Worm (Caenorhabditis elegans) whole organism, L2 larva: ENCODE results near the gene cdk-1.

ENCODE experiments used
- C34F6.9 ChIP-seq: fragments of 150-350 bp; optimal IDR thresholded peaks from 2 replicates; lab custom pipeline; 2014; ENCODE audit warnings: missing biosample characterization, missing genetic modification characterization
- F13H6.1 ChIP-seq: sonication (generic microtip); optimal IDR thresholded peaks from 2 replicates; lab custom pipeline; 2016; ENCODE audit warnings: missing genetic modification characterization, missing compliant biosample characterization
- R02D3.7 ChIP-seq: fragments of 150-350 bp; optimal IDR thresholded peaks from 2 replicates; lab custom pipeline; 2014; ENCODE audit warnings: missing biosample characterization, missing genetic modification characterization
- Y55F3AM.14 ChIP-seq: fragments of 200-800 bp; sonication (Bioruptor generic); optimal IDR thresholded peaks from 2 replicates; lab custom pipeline; 2018; ENCODE audit warnings: mild to moderate bottlenecking, missing genetic modification characterization, missing compliant biosample characterization
- ZK546.5 ChIP-seq: sonication (generic microtip); optimal IDR thresholded peaks from 2 replicates; lab custom pipeline; 2017; ENCODE audit warnings: missing biosample characterization, missing genetic modification characterization
- alr-1 ChIP-seq: fragments of 150-350 bp; optimal IDR thresholded peaks from 2 replicates; lab custom pipeline; 2014; ENCODE audit warnings: missing biosample characterization, missing genetic modification characterization
- aly-2 ChIP-seq: fragments of 150-350 bp; optimal IDR thresholded peaks from 2 replicates; lab custom pipeline; 2014; ENCODE audit warnings: missing biosample characterization, missing genetic modification characterization
- ama-1 ChIP-seq: fragments of 150-350 bp; optimal IDR thresholded peaks from 2 replicates; lab custom pipeline; 2018; ENCODE audit warnings: inconsistent platforms
- blmp-1 ChIP-seq: sonication (generic microtip); optimal IDR thresholded peaks from 2 replicates; lab custom pipeline; 2017; ENCODE audit warnings: missing genetic modification characterization, mild to moderate bottlenecking, missing compliant biosample characterization, antibody characterized with exemption, moderate library complexity; ENCODE audit not compliant: insufficient read depth
- ceh-16 ChIP-seq: fragments of 150-350 bp; optimal IDR thresholded peaks from 2 replicates; lab custom pipeline; 2014; ENCODE audit warnings: missing biosample characterization, missing genetic modification characterization
- ceh-82 ChIP-seq: fragments of 150-350 bp; optimal IDR thresholded peaks from 2 replicates; lab custom pipeline; 2014; ENCODE audit warnings: missing biosample characterization, missing genetic modification characterization
- crh-2 ChIP-seq: sonication (generic microtip); optimal IDR thresholded peaks from 2 replicates; lab custom pipeline; 2017; ENCODE audit warnings: missing biosample characterization, missing genetic modification characterization
- dmd-4 ChIP-seq: sonication (generic microtip); optimal IDR thresholded peaks from 2 replicates; lab custom pipeline; 2017; ENCODE audit warnings: missing biosample characterization, missing genetic modification characterization
- egl-27 ChIP-seq: sonication (generic microtip); optimal IDR thresholded peaks from 3 replicates; lab custom pipeline; 2017; ENCODE audit warnings: missing biosample characterization, missing genetic modification reagents, missing genetic modification characterization
- elt-1 ChIP-seq: fragments of 150-350 bp; optimal IDR thresholded peaks from 2 replicates; lab custom pipeline; 2014; ENCODE audit warnings: missing biosample characterization, missing genetic modification characterization
- elt-3 ChIP-seq: sonication (generic microtip); optimal IDR thresholded peaks from 2 replicates; lab custom pipeline; 2017; ENCODE audit warnings: missing biosample characterization, missing genetic modification characterization
- fos-1 ChIP-seq: fragments of 150-350 bp; optimal IDR thresholded peaks from 2 replicates; lab custom pipeline; 2014; ENCODE audit warnings: missing biosample characterization, missing genetic modification characterization
- gmeb-1 ChIP-seq: fragments of 150-350 bp; optimal IDR thresholded peaks from 2 replicates; lab custom pipeline; 2014; ENCODE audit warnings: missing biosample characterization, missing genetic modification characterization
- lin-11 ChIP-seq: fragments of 150-350 bp; sonication (generic microtip); optimal IDR thresholded peaks from 2 replicates; lab custom pipeline; 2014; ENCODE audit warnings: missing biosample characterization, missing genetic modification characterization, inconsistent platforms, mixed read lengths
- lin-13 ChIP-seq: fragments of 150-350 bp; optimal IDR thresholded peaks from 2 replicates; lab custom pipeline; 2014; ENCODE audit warnings: missing biosample characterization, missing genetic modification reagents, missing genetic modification characterization
- lin-39 ChIP-seq: fragments of 150-350 bp; optimal IDR thresholded peaks from 2 replicates; lab custom pipeline; 2014; ENCODE audit warnings: missing biosample characterization, missing genetic modification reagents, missing genetic modification characterization
- lsy-2 ChIP-seq, 2 experiments: fragments of 150-350 bp in 1 of 2; sonication (generic microtip) in 1 of 2; optimal IDR thresholded peaks; 2 replicates each; lab custom pipeline; 2014 to 2017; ENCODE audit warnings: missing biosample characterization in 2 of 2, missing genetic modification characterization in 2 of 2
- mab-5 ChIP-seq: fragments of 150-350 bp; optimal IDR thresholded peaks from 2 replicates; lab custom pipeline; 2014; ENCODE audit warnings: missing biosample characterization, missing genetic modification characterization
- mbf-1 ChIP-seq: sonication (generic microtip); optimal IDR thresholded peaks from 2 replicates; lab custom pipeline; 2017; ENCODE audit warnings: missing biosample characterization, missing genetic modification characterization
- mdl-1 ChIP-seq, 2 experiments: fragments of 150-350 bp in 1 of 2; sonication (generic microtip) in 1 of 2; optimal IDR thresholded peaks; 2 replicates each; lab custom pipeline; 2017; ENCODE audit warnings: missing biosample characterization in 2 of 2, missing genetic modification characterization in 2 of 2
- nhr-10 ChIP-seq: sonication (generic microtip); optimal IDR thresholded peaks from 2 replicates; lab custom pipeline; 2017; ENCODE audit warnings: missing biosample characterization, missing genetic modification characterization
- nhr-11 ChIP-seq: fragments of 150-350 bp; optimal IDR thresholded peaks from 2 replicates; lab custom pipeline; 2014; ENCODE audit warnings: missing biosample characterization, missing genetic modification characterization
- nhr-12 ChIP-seq: fragments of 150-350 bp; optimal IDR thresholded peaks from 2 replicates; lab custom pipeline; 2014; ENCODE audit warnings: missing biosample characterization, missing genetic modification characterization
- nhr-129 ChIP-seq: fragments of 150-350 bp; optimal IDR thresholded peaks from 2 replicates; lab custom pipeline; 2014; ENCODE audit warnings: missing biosample characterization, missing genetic modification characterization
- nhr-21 ChIP-seq: fragments of 150-350 bp; optimal IDR thresholded peaks from 2 replicates; lab custom pipeline; 2014; ENCODE audit warnings: missing biosample characterization, missing genetic modification characterization
- nhr-23 ChIP-seq: fragments of 150-350 bp; optimal IDR thresholded peaks from 2 replicates; lab custom pipeline; 2014; ENCODE audit warnings: missing biosample characterization, missing genetic modification reagents, missing genetic modification characterization
- nhr-237 ChIP-seq: fragments of 150-350 bp; optimal IDR thresholded peaks from 2 replicates; lab custom pipeline; 2014; ENCODE audit warnings: missing biosample characterization, missing genetic modification characterization
- nhr-25 ChIP-seq: fragments of 150-350 bp; sonication (generic microtip); optimal IDR thresholded peaks from 3 replicates; lab custom pipeline; 2014; ENCODE audit warnings: missing biosample characterization, missing genetic modification characterization
- nhr-6 ChIP-seq: fragments of 150-350 bp; optimal IDR thresholded peaks from 2 replicates; lab custom pipeline; 2014; ENCODE audit warnings: missing biosample characterization, missing genetic modification characterization
- nhr-77 ChIP-seq: fragments of 150-350 bp; optimal IDR thresholded peaks from 2 replicates; lab custom pipeline; 2014; ENCODE audit warnings: missing biosample characterization, missing genetic modification characterization
- peb-1 ChIP-seq: fragments of 150-350 bp; optimal IDR thresholded peaks from 2 replicates; lab custom pipeline; 2014; ENCODE audit warnings: missing biosample characterization, missing genetic modification characterization
- sem-4 ChIP-seq: fragments of 150-350 bp; optimal IDR thresholded peaks from 2 replicates; lab custom pipeline; 2014; ENCODE audit warnings: missing biosample characterization, missing genetic modification reagents, missing genetic modification characterization
- skn-1 ChIP-seq: sonication (generic microtip); optimal IDR thresholded peaks from 2 replicates; lab custom pipeline; 2017; ENCODE audit warnings: missing biosample characterization, missing genetic modification characterization
- sma-3 ChIP-seq: sonication (generic microtip); optimal IDR thresholded peaks from 2 replicates; lab custom pipeline; 2016; ENCODE audit warnings: missing genetic modification reagents, missing genetic modification characterization, missing compliant biosample characterization
- sma-9 ChIP-seq, 2 experiments: fragments of 150-350 bp in 1 of 2; sonication (generic microtip) in 1 of 2; optimal IDR thresholded peaks; 2 replicates each; lab custom pipeline; 2014 to 2016; ENCODE audit warnings: missing genetic modification characterization in 2 of 2, mild to moderate bottlenecking in 1 of 2, missing biosample characterization in 1 of 2, missing compliant biosample characterization in 1 of 2, missing genetic modification reagents in 1 of 2, moderate library complexity in 1 of 2
- snpc-4 ChIP-seq: fragments of 150-350 bp; optimal IDR thresholded peaks from 2 replicates; lab custom pipeline; 2014; ENCODE audit warnings: missing biosample characterization, missing genetic modification characterization
- unc-39 ChIP-seq: fragments of 150-350 bp; optimal IDR thresholded peaks from 2 replicates; lab custom pipeline; 2014; ENCODE audit warnings: missing biosample characterization, missing genetic modification characterization
- unc-55 ChIP-seq: fragments of 150-350 bp; sonication (generic microtip); optimal IDR thresholded peaks from 3 replicates; lab custom pipeline; 2014; ENCODE audit warnings: missing biosample characterization, missing genetic modification reagents, missing genetic modification characterization
- unc-62 ChIP-seq: fragments of 150-350 bp; optimal IDR thresholded peaks from 2 replicates; lab custom pipeline; 2014; ENCODE audit warnings: missing biosample characterization, missing genetic modification reagents, missing genetic modification characterization
- zag-1 ChIP-seq: fragments of 150-350 bp; optimal IDR thresholded peaks from 2 replicates; lab custom pipeline; 2014; ENCODE audit warnings: missing biosample characterization, missing genetic modification characterization
- ztf-1 ChIP-seq: fragments of 200-800 bp; sonication (Bioruptor generic); conservative IDR thresholded peaks from 2 replicates; pipeline ENCODE4 v1.3.6; 2022; ENCODE audit warnings: missing genetic modification characterization, missing compliant biosample characterization
- ztf-11 ChIP-seq: sonication (generic microtip); optimal IDR thresholded peaks from 2 replicates; lab custom pipeline; 2017; ENCODE audit warnings: missing biosample characterization, missing genetic modification characterization
- ztf-4 ChIP-seq: fragments of 150-350 bp; optimal IDR thresholded peaks from 2 replicates; lab custom pipeline; 2014; ENCODE audit warnings: missing biosample characterization, missing genetic modification characterization

Gene cdk-1

DNA sequence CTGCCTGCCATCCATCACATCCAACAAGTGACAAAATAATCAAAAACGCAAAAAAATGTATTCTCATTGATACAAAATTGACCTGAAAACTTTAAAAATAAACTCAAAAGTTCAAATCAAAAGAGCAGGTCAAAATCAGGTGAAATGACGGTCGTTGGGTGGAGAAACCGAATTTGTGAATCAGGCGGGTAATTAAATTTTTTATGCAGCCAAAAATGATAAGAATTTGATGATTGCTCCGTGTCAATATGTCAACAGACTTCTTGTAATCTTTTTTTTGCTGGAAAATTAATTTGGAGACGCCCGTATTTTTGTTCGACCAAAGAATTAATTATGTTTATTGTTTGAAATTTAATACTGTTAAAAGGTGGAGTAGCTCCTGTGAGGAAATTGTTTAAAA, 33.4 kb upstream of the cdk-1 start, which contains the start of gene ncx-6:
ncx-6 (minus strand) TSS at position 88 of the 400 bp plus-strand sequence.
- TF ChIP-seq zag-1 (tag; lab: Kevin White, UChicago) (no peak), R02D3.7 (tag; lab: Kevin White, UChicago) (no peak), fos-1 (peak; percentile 12), lin-13 (no peak), unc-62 (no peak)

DNA sequence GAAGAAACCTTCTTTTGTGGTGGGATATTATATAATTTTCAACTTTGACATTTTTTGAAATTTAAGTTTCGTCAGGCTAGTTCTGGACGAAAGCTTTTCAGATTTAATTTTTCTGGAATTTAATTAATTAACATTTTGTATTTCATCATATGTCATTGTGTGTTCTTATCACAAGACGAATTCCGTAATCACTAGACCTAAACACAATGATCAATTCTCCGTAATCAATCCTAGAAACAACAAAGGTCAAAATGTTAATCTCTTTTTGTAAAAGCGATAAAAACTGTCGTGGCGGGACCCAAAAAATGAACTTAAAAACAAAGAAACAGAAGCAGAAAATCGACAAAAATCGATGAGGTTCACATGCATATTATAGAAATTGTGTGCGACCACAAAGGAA, 32.5 kb upstream of the cdk-1 start:
- peak; percentile 36 for TF ChIP-seq fos-1
- no peak for TF ChIP-seq unc-55 (GFP tag; lab: Kevin White, UChicago)
- peak; percentile 47 for TF ChIP-seq sma-9 (GFP tag; optimal IDR thresholded peaks at IDR 0.05; lab: Kevin White, UChicago)
- TF ChIP-seq sma-9 (tag; optimal IDR thresholded peaks at IDR 0.05; lab: Kevin White, UChicago), result no peak
- TF ChIP-seq crh-2, result peak; percentile 4
- TF ChIP-seq mbf-1 (tag; lab: Kevin White, UChicago), result no peak

DNA sequence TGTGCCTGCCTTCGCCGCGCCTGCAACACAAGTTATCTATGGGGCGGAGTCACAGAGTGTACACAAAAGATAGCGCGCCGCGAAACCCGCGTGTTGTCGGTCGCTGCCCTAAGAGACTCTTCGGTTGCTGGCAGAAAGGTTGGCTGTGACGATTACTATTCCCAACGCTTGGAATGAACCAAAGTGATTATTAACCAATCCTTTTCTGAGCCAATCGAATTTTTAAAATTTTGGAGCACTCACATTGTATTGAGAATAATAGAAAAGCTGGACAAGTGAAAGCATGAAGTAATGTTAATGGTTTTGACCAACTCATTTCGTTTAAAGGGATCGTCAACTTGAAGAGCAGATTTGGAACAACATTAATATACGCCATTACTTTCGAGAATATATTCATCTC, 30.0 kb upstream of the cdk-1 start:
- no peak for TF ChIP-seq ZK546.5 (tag; lab: Kevin White, UChicago)
- TF ChIP-seq ceh-82, result no peak
- TF ChIP-seq C34F6.9 (tag; lab: Kevin White, UChicago), result no peak
- TF ChIP-seq mbf-1 (tag; lab: Kevin White, UChicago), result no peak
- TF ChIP-seq nhr-23 (tag; lab: Kevin White, UChicago), result no peak
- TF ChIP-seq nhr-12 (tag; lab: Kevin White, UChicago), result no peak
- no peak for TF ChIP-seq nhr-11 (tag; lab: Kevin White, UChicago)
- peak; percentile 98 for TF ChIP-seq ama-1 (lab: Kevin White, UChicago)
- TF ChIP-seq elt-1, result no peak
- peak; percentile 98 for TF ChIP-seq snpc-4
- no peak for TF ChIP-seq ztf-11
- no peak for TF ChIP-seq skn-1 (tag; lab: Kevin White, UChicago)
- TF ChIP-seq mab-5 (tag; lab: Kevin White, UChicago), result no peak
- TF ChIP-seq peb-1, result no peak
- TF ChIP-seq blmp-1, result no peak
- no peak for TF ChIP-seq nhr-237
- TF ChIP-seq Y55F3AM.14, result peak; percentile 27
- TF ChIP-seq crh-2, result peak; percentile 58
- TF ChIP-seq nhr-129 (tag; lab: Kevin White, UChicago), result peak; percentile 10
- TF ChIP-seq sma-9 (GFP tag; optimal IDR thresholded peaks at IDR 0.05; lab: Kevin White, UChicago), result peak; percentile 90
- no peak for TF ChIP-seq sma-9 (tag; optimal IDR thresholded peaks at IDR 0.05; lab: Kevin White, UChicago)
- TF ChIP-seq F13H6.1, result peak; percentile 66
- TF ChIP-seq lin-11 (tag; lab: Kevin White, UChicago), result peak; percentile 8
- TF ChIP-seq ceh-16 (tag; lab: Kevin White, UChicago), result peak; percentile 41
- TF ChIP-seq ztf-4, result no peak
- TF ChIP-seq dmd-4 (tag; lab: Kevin White, UChicago), result no peak
- peak; percentile 16 to 68 for TF ChIP-seq lsy-2 (tag; optimal IDR thresholded peaks at IDR 0.05; lab: Kevin White, UChicago)
- no peak for TF ChIP-seq zag-1 (tag; lab: Kevin White, UChicago)
- no peak for TF ChIP-seq nhr-10 (tag; lab: Kevin White, UChicago)
- peak; percentile 22 for TF ChIP-seq egl-27 (tag; lab: Kevin White, UChicago)
- no peak for TF ChIP-seq sem-4 (tag; lab: Kevin White, UChicago)
- TF ChIP-seq sma-3 (GFP tag; lab: Kevin White, UChicago), result peak; percentile 85
- no peak for TF ChIP-seq elt-3
- TF ChIP-seq unc-39 (tag; lab: Kevin White, UChicago), result no peak
- TF ChIP-seq fos-1, result peak; percentile 58
- no peak for TF ChIP-seq lin-39 (tag; lab: Kevin White, UChicago)
- no peak for TF ChIP-seq aly-2
- TF ChIP-seq gmeb-1, result peak; percentile 79
- TF ChIP-seq alr-1 (tag; lab: Kevin White, UChicago), result no peak
- no peak for TF ChIP-seq R02D3.7 (tag; lab: Kevin White, UChicago)
- TF ChIP-seq ztf-1 (GFP tag; lab: Robert Waterston, UW), result no peak
- no peak for TF ChIP-seq unc-55 (GFP tag; lab: Kevin White, UChicago)
- TF ChIP-seq mdl-1 (tag; optimal IDR thresholded peaks at IDR 0.05; lab: Kevin White, UChicago), result peak in 1 of 2 experiments; percentile 42
- TF ChIP-seq nhr-25 (tag; lab: Kevin White, UChicago), result peak; percentile 53
- peak; percentile 64 for TF ChIP-seq nhr-21 (tag; lab: Kevin White, UChicago)
- no peak for TF ChIP-seq lin-13
- TF ChIP-seq nhr-77 (tag; lab: Kevin White, UChicago), result peak; percentile 30
- TF ChIP-seq unc-62, result no peak
- TF ChIP-seq nhr-6, result no peak
